Worm (Caenorhabditis elegans): ENCODE data around the gene Y105C5A.15.

- TF ChIP-seq ref-1 (GFP tag; conservative IDR thresholded peaks at IDR 0.05): no peak
- TF ChIP-seq tab-1 (GFP tag; IDR thresholded peaks at IDR 0.05): no peak
- no peak for TF ChIP-seq T22C8.4 (GFP tag; IDR thresholded peaks at IDR 0.05)
- no peak for TF ChIP-seq med-1 (GFP tag; optimal IDR thresholded peaks at IDR 0.05; ENCODE audit: insufficient read depth)
- no peak for TF ChIP-seq cog-1 (tag; optimal IDR thresholded peaks at IDR 0.05)
These were observed 7.8 kb downstream of the Y105C5A.15 start for ce11 chrIV:15696786-15697185.
